Fruit fly (Drosophila melanogaster) whole organism, prepupa: ENCODE data around the gene CheA75a.

Experiments used
- Blimp-1 ChIP-seq: fragments of 200-800 bp; sonication (Bioruptor generic); optimal IDR thresholded peaks from 3 replicates; lab custom pipeline; 2017; ENCODE audit warnings: missing biosample characterization, missing genetic modification characterization, mild to moderate bottlenecking, moderate library complexity, missing genetic modification reagents
- CG10631 ChIP-seq: fragments of 200-800 bp; sonication (Bioruptor generic); optimal IDR thresholded peaks from 2 replicates; lab custom pipeline; 2016; ENCODE audit warnings: missing biosample characterization, missing genetic modification characterization
- CG11294 ChIP-seq: fragments of 200-800 bp; sonication (Bioruptor generic); IDR thresholded peaks from 2 replicates; pipeline ENCODE4 v1.3.6; 2022; ENCODE audit warnings: missing biosample characterization, missing genetic modification characterization
- CG1621 ChIP-seq: fragments of 200-800 bp; sonication (Bioruptor generic); optimal IDR thresholded peaks from 3 replicates; lab custom pipeline; 2018; ENCODE audit warnings: missing biosample characterization, mild to moderate bottlenecking, missing genetic modification characterization
- CG31627 ChIP-seq: fragments of 200-800 bp; sonication (Bioruptor generic); optimal IDR thresholded peaks from 3 replicates; lab custom pipeline; 2016; ENCODE audit warnings: missing biosample characterization, missing genetic modification characterization
- CG32006 ChIP-seq: fragments of 200-800 bp; sonication (Bioruptor generic); optimal IDR thresholded peaks from 3 replicates; lab custom pipeline; 2017; ENCODE audit warnings: missing biosample characterization, mild to moderate bottlenecking, missing genetic modification characterization
- CG3919 ChIP-seq: fragments of 200-800 bp; sonication (Bioruptor generic); optimal IDR thresholded peaks from 3 replicates; lab custom pipeline; 2016; ENCODE audit warnings: missing biosample characterization, missing genetic modification characterization
- CG6854 ChIP-seq: fragments of 200-800 bp; sonication (Bioruptor generic); optimal IDR thresholded peaks from 2 replicates; lab custom pipeline; 2017; ENCODE audit warnings: missing biosample characterization, mild to moderate bottlenecking, missing genetic modification characterization
- CG7368 ChIP-seq: fragments of 200-800 bp; sonication (Bioruptor generic); optimal IDR thresholded peaks from 3 replicates; lab custom pipeline; 2016; ENCODE audit warnings: missing biosample characterization, missing genetic modification characterization
- CG8119 ChIP-seq: fragments of 200-800 bp; sonication (Bioruptor generic); IDR thresholded peaks from 3 replicates; pipeline ENCODE4 v1.3.6; 2022; ENCODE audit warnings: missing biosample characterization, missing genetic modification characterization
- CG8319 ChIP-seq: fragments of 200-800 bp; sonication (Bioruptor generic); optimal IDR thresholded peaks from 3 replicates; lab custom pipeline; 2016; ENCODE audit warnings: missing biosample characterization, missing genetic modification characterization
- CG8632 ChIP-seq: fragments of 200-800 bp; sonication (Bioruptor generic); optimal IDR thresholded peaks from 3 replicates; lab custom pipeline; 2016; ENCODE audit warnings: missing biosample characterization, missing genetic modification characterization
- Eip78C ChIP-seq: fragments of 200-800 bp; sonication (Bioruptor generic); peaks from one replicate; lab custom pipeline; 2016; ENCODE audit warnings: missing biosample characterization, missing genetic modification characterization
- Ets21C ChIP-seq: fragments of 200-800 bp; sonication (Bioruptor generic); optimal IDR thresholded peaks from 3 replicates; lab custom pipeline; 2016; ENCODE audit warnings: missing biosample characterization, missing genetic modification characterization
- Ets96B ChIP-seq: fragments of 200-800 bp; optimal IDR thresholded peaks from 2 replicates; lab custom pipeline; 2019; ENCODE audit warnings: missing biosample characterization, mild to moderate bottlenecking, missing genetic modification characterization, moderate library complexity
- Hr38 ChIP-seq: sonication (Bioruptor generic); optimal IDR thresholded peaks from 2 replicates; lab custom pipeline; 2016; ENCODE audit warnings: missing biosample characterization, missing genetic modification characterization
- Hr39 ChIP-seq: fragments of 200-800 bp; sonication (Bioruptor generic); optimal IDR thresholded peaks from 2 replicates; lab custom pipeline; 2016; ENCODE audit warnings: missing biosample characterization, missing genetic modification characterization
- Met ChIP-seq: fragments of 200-800 bp; sonication (Bioruptor generic); optimal IDR thresholded peaks from 3 replicates; lab custom pipeline; 2016; ENCODE audit warnings: missing biosample characterization, missing genetic modification characterization
- OdsH ChIP-seq: fragments of 200-800 bp; sonication (Bioruptor generic); optimal IDR thresholded peaks from 3 replicates; lab custom pipeline; 2016; ENCODE audit warnings: missing biosample characterization, missing genetic modification characterization
- Smox ChIP-seq: fragments of 200-800 bp; sonication (Bioruptor generic); optimal IDR thresholded peaks from 3 replicates; lab custom pipeline; 2016; ENCODE audit warnings: missing biosample characterization, missing genetic modification characterization
- Sox15 ChIP-seq: fragments of 200-800 bp; sonication (Bioruptor generic); optimal IDR thresholded peaks from 3 replicates; lab custom pipeline; 2016; ENCODE audit warnings: missing biosample characterization, missing genetic modification characterization
- achi ChIP-seq: fragments of 200-800 bp; sonication (Bioruptor generic); optimal IDR thresholded peaks from 3 replicates; lab custom pipeline; 2016; ENCODE audit warnings: missing biosample characterization, missing genetic modification characterization
- acj6 ChIP-seq: fragments of 200-800 bp; sonication (Bioruptor generic); optimal IDR thresholded peaks from 3 replicates; lab custom pipeline; 2016; ENCODE audit warnings: missing biosample characterization, missing genetic modification characterization
- dac ChIP-seq: fragments of 200-800 bp; sonication (Bioruptor generic); optimal IDR thresholded peaks from 2 replicates; lab custom pipeline; 2017; ENCODE audit warnings: missing biosample characterization, mild to moderate bottlenecking, missing genetic modification characterization
- esn ChIP-seq: fragments of 200-800 bp; sonication (Bioruptor generic); optimal IDR thresholded peaks from 2 replicates; lab custom pipeline; 2016; ENCODE audit warnings: missing biosample characterization, mild to moderate bottlenecking, missing genetic modification characterization, moderate library complexity
- fd85E ChIP-seq: fragments of 200-800 bp; sonication (Bioruptor generic); optimal IDR thresholded peaks from 3 replicates; lab custom pipeline; 2016; ENCODE audit warnings: missing biosample characterization, missing genetic modification characterization
- fkh ChIP-seq: fragments of 200-800 bp; sonication (Bioruptor generic); optimal IDR thresholded peaks from 3 replicates; lab custom pipeline; 2017; ENCODE audit warnings: missing biosample characterization, mild to moderate bottlenecking, missing genetic modification characterization, moderate library complexity
- net ChIP-seq: fragments of 200-800 bp; sonication (Bioruptor generic); optimal IDR thresholded peaks from 3 replicates; lab custom pipeline; 2016; ENCODE audit warnings: missing biosample characterization, missing genetic modification characterization
- salr ChIP-seq, 2 experiments: fragments of 200-800 bp; sonication (Bioruptor generic); optimal IDR thresholded peaks; 3 replicates each; lab custom pipeline; 2016 to 2018; ENCODE audit warnings: missing biosample characterization in 2 of 2, missing genetic modification characterization in 2 of 2, mild to moderate bottlenecking in 1 of 2
- svp ChIP-seq: fragments of 200-800 bp; sonication (Bioruptor generic); peaks from one replicate; lab custom pipeline; 2016; ENCODE audit warnings: missing biosample characterization, missing genetic modification characterization
- topi ChIP-seq: fragments of 200-800 bp; sonication (Bioruptor generic); optimal IDR thresholded peaks from 3 replicates; lab custom pipeline; 2016; ENCODE audit warnings: missing biosample characterization, missing genetic modification characterization

Gene CheA75a

DNA sequence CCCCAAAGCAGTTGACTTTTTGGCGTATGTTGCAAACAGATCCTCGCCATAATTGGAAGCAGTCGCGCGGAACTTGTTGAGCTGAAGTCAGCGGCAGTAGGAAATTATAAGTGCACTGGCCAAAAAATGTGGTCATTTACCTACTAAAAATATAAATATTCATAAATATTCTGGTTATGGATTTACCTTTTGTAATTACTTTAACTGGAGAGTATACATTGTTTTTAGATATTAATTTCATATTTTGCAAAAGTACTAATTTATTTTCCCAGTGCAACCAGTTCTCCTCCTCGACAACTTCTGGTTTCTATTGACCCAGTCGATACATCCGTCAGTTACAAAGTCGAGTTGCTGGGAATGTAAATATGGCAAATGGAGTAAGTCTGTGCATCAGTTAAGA is 28.5 kb upstream of the CheA75a start (continued):
- TF ChIP-seq Met (GFP tag; lab: Kevin White, UChicago) (peak; percentile 59), Smox (GFP tag; lab: Kevin White, UChicago) (peak; percentile 50), net (GFP tag; lab: Kevin White, UChicago) (peak; percentile 83), CG6854 (GFP tag; lab: Kevin White, UChicago) (no peak), fkh (no peak), esn (GFP tag; lab: Kevin White, UChicago) (peak; percentile 63), achi (GFP tag; lab: Kevin White, UChicago) (peak; percentile 84), CG7368 (GFP tag; lab: Kevin White, UChicago) (peak; percentile 56), Blimp-1 (GFP tag; lab: Kevin White, UChicago) (peak; percentile 3), acj6 (GFP tag; lab: Kevin White, UChicago) (peak; percentile 73), CG11294 (GFP tag; lab: Robert Waterston, UW) (peak; percentile 74), dac (GFP tag; lab: Kevin White, UChicago) (peak; percentile 68), Sox15 (GFP tag; lab: Kevin White, UChicago) (peak; percentile 17), fd85E (GFP tag; lab: Kevin White, UChicago) (no peak), salr (GFP tag; optimal IDR thresholded peaks at IDR 0.05; lab: Kevin White, UChicago) (peak in 1 of 2 experiments; percentile 82), CG10631 (GFP tag; lab: Kevin White, UChicago) (peak; percentile 80)
- TF ChIP-seq, all 60 proteins: peak for 54

- TF ChIP-seq svp (GFP tag; lab: Kevin White, UChicago) (peak; percentile 81), Smox (GFP tag; lab: Kevin White, UChicago) (no peak), Ets96B (tag; lab: Kevin White, UChicago) (peak; percentile 5), esn (GFP tag; lab: Kevin White, UChicago) (no peak), Eip78C (GFP tag; lab: Kevin White, UChicago) (peak; percentile 56), CG8319 (GFP tag; lab: Kevin White, UChicago) (no peak), topi (no peak), CG8119 (GFP tag; lab: Robert Waterston, UW) (no peak), salr (GFP tag; optimal IDR thresholded peaks at IDR 0.05; lab: Kevin White, UChicago) (no peak), CG1621 (tag; lab: Kevin White, UChicago) (no peak), CG8632 (GFP tag; lab: Kevin White, UChicago) (no peak), OdsH (no peak)
These were observed 27.1 kb upstream of the CheA75a start for dm6 chr3L:18224612-18225409.

DNA sequence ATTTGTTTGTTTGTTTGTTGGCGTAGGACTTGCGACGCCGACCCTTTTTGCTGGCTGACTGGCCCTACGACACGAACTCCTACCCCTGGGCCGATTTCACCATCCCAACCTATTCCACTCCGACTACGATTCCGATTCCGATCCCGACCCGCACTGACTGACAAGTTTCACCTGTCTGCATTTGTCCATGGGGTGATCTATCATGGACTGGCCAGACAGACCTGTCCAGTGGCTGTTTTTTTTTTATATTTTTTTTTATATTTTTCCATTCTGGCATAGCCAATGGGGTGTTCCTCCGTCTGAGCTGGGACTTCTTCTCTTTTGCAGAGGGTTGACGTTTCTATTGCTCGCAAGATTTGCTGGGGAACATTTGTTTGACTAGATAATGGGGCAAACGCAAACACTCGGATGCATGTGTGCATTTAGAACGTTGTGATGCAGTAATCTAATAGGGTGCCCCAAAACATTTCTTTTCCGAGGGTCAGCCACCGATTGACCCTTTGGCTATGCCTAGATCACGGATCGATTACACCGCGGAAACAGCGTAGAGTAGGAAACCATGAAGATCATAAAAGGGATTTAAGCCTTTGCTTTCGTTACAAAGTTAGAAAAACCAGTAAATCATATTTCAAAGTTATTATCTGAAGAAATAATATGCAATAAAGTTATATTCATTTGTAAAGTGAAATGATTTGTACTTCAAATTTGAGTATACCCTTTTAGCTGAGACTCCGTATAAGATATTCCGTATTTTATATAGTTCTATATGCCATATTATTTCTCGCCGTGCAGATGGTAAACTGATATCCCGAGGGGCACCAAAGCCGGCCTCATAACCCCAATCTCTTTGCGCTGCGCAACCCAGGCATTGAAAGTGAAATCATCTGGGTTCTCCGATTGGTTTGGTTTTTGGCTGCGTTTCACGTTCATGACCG is 26.2 kb upstream of the CheA75a start:
- TF ChIP-seq CG7368 (GFP tag; lab: Kevin White, UChicago) (no peak), Eip78C (GFP tag; lab: Kevin White, UChicago) (peak; percentile 66), CG32006 (peak; percentile 23), CG3919 (GFP tag; lab: Kevin White, UChicago) (no peak), CG31627 (peak; percentile 3), Ets96B (tag; lab: Kevin White, UChicago) (no peak), Hr38 (GFP tag; lab: Kevin White, UChicago) (no peak), Hr39 (peak; percentile 9), Blimp-1 (GFP tag; lab: Kevin White, UChicago) (peak; percentile 70), svp (GFP tag; lab: Kevin White, UChicago) (peak; percentile 49), Ets21C (no peak), Met (GFP tag; lab: Kevin White, UChicago) (peak; percentile 23), esn (GFP tag; lab: Kevin White, UChicago) (peak; percentile 1), CG8119 (GFP tag; lab: Robert Waterston, UW) (0 out of 3 replicates have a peak, but pooled peaks have one; percentile 15)
